Worm (Caenorhabditis elegans) whole organism, L4/young adult: Measurements from ENCODE around the gene znf-622.

Experiments used
- W03F9.2 ChIP-seq: fragments of 150-350 bp; optimal IDR thresholded peaks from 2 replicates; lab custom pipeline; 2014; ENCODE audit warnings: missing biosample characterization, missing genetic modification characterization
- him-1 ChIP-seq: sonication (generic microtip); optimal IDR thresholded peaks from 2 replicates; lab custom pipeline; 2016; ENCODE audit warnings: missing genotype, missing genetic modification reagents, missing genetic modification characterization, missing compliant biosample characterization

DNA sequence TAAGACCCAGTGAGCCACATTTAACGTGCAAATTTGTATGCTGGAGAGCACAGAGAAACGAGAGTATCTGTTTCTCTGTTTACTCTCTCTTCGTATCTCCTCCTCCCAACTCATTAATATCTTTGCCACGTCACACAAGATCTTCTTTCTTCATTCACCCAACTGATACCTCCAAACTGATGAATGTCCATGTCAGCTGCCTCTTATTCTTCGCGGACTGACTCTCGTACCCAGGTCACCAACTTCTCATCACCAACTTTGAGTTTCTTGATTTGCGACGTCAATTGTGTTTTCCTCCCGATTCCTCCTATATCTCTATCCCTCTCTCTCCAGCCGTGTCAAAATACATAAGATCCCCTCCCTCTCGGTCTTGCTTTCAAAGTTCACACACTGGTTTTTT lies 20.9 kb downstream of the znf-622 start:
- TF ChIP-seq W03F9.2 (tag; lab: Kevin White, UChicago) (no peak), him-1 (tag; lab: Kevin White, UChicago) (no peak)
